Fruit fly (Drosophila melanogaster): Measurements from ENCODE around the gene beta-Spec.

beta-Spec gene

DNA sequence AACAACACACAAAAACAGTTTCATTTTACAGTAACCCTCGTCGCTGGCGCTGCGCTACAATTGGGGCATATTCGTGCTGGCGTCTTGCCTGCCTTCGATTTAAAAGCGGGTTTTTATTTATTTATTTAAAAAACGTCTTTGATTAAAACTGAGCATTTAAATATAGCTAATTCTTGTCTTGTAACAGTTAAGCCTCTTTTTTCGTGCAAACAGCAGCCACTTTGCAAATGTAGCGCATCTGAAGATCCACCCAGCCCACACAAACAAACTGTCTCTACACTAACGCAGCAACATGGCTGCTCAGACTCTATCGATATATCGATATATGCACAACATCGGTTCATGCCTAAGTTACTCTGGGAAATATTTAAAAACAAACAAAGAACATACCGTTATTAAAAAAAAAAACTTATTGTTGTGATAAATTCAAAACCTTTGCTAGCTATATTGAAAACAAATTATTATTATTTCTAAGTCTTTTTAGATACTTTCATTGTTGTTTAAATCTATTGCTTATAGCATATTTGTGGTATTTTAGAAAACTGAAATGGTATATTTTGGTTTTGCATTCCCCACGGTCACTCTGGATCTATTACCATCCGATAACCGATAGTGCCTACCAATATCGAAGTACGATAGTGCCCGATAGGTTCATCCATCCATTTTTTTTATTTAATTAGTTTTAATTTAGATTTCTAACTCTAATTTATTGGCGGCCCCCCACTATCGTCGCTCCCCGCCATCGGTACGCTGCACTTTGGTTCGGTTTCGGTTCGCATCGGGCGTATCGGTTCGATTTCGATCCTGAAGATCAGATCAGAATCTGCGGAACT is 45.8 kb downstream of the beta-Spec start, which contains the start of the genes CG8188 and par-6 (continued):
- TF ChIP-seq MESR4 (GFP tag; optimal IDR thresholded peaks at IDR 0.05) (peak; percentile 80), scrt (GFP tag; optimal IDR thresholded peaks at IDR 0.05) (peak; percentile 76), usp (GFP tag; optimal IDR thresholded peaks at IDR 0.05) (no peak), Atf3 (GFP tag; optimal IDR thresholded peaks at IDR 0.05) (peak; percentile 85), Elba2 (GFP tag; optimal IDR thresholded peaks at IDR 0.05) (peak; percentile 89), chm (GFP tag; IDR thresholded peaks at IDR 0.05) (peak; percentile 74), gsb-n (tag; optimal IDR thresholded peaks at IDR 0.05) (peak; percentile 75), sd (tag; optimal IDR thresholded peaks at IDR 0.05) (peak; percentile 41), CTCF (GFP tag; optimal IDR thresholded peaks at IDR 0.05) (peak; percentile 21), pros (GFP tag; optimal IDR thresholded peaks at IDR 0.05) (no peak), CG17186 (GFP tag; optimal IDR thresholded peaks at IDR 0.05) (peak; percentile 50), CG18619 (GFP tag; optimal IDR thresholded peaks at IDR 0.05) (peak; percentile 79), YL-1 (GFP tag; optimal IDR thresholded peaks at IDR 0.05) (peak; percentile 38), Dip3 (GFP tag; optimal IDR thresholded peaks at IDR 0.05) (peak; percentile 86), hb (GFP tag; IDR thresholded peaks at IDR 0.05; ENCODE audit: partially characterized antibody) (peak; percentile 62; the same call in 2 of the 3 replicates), CG4328 (GFP tag; optimal IDR thresholded peaks at IDR 0.05) (peak; percentile 80), CG7963 (GFP tag; IDR thresholded peaks at IDR 0.05; ENCODE audit: partially characterized antibody) (no peak), abd-A (tag; optimal IDR thresholded peaks at IDR 0.05) (no peak), dysf (GFP tag; IDR thresholded peaks at IDR 0.05) (peak; percentile 89), NfI (GFP tag; optimal IDR thresholded peaks at IDR 0.05) (peak; percentile 89), CG34224 (GFP tag; IDR thresholded peaks at IDR 0.05; ENCODE audit: partially characterized antibody) (peak; percentile 52), Xbp1 (GFP tag; optimal IDR thresholded peaks at IDR 0.05) (peak; percentile 93), corto (GFP tag; optimal IDR thresholded peaks at IDR 0.05) (no peak), wdn (GFP tag; IDR thresholded peaks at IDR 0.05) (peak; percentile 81), hkb (optimal IDR thresholded peaks at IDR 0.05) (peak; percentile 86), hkb (GFP tag; IDR thresholded peaks at IDR 0.05) (peak; percentile 86), CG14860 (GFP tag; IDR thresholded peaks at IDR 0.05; ENCODE audit: partially characterized antibody) (peak; percentile 60; the same call in 2 of the 3 replicates), CG8089 (GFP tag; optimal IDR thresholded peaks at IDR 0.05) (peak; percentile 86), CG15514 (GFP tag; optimal IDR thresholded peaks at IDR 0.05) (peak; percentile 74), CG2129 (GFP tag; IDR thresholded peaks at IDR 0.05; ENCODE audit: partially characterized antibody) (no peak; the same call in 1 of the 2 replicates), CG6689 (GFP tag; IDR thresholded peaks at IDR 0.05) (peak; percentile 90), HLH4C (GFP tag; IDR thresholded peaks at IDR 0.05; ENCODE audit: partially characterized antibody) (peak; percentile 67; the same call in 1 of the 3 replicates), CG14050 (GFP tag; IDR thresholded peaks at IDR 0.05) (peak; percentile 83), klu (GFP tag; IDR thresholded peaks at IDR 0.05) (peak; percentile 83), CG1603 (tag; optimal IDR thresholded peaks at IDR 0.05) (peak; percentile 70), PHDP (tag; optimal IDR thresholded peaks at IDR 0.05) (peak; percentile 84), sim (GFP tag; IDR thresholded peaks at IDR 0.05) (peak; percentile 83), bcd (GFP tag; optimal IDR thresholded peaks at IDR 0.05) (peak; percentile 79), CG7839 (tag; optimal IDR thresholded peaks at IDR 0.05) (peak; percentile 89), CG9797 (GFP tag; optimal IDR thresholded peaks at IDR 0.05) (peak; percentile 68), pho (GFP tag; optimal IDR thresholded peaks at IDR 0.05) (peak; percentile 85), tx (GFP tag; optimal IDR thresholded peaks at IDR 0.05) (peak; percentile 75), luna (GFP tag; optimal IDR thresholded peaks at IDR 0.05) (peak; percentile 49), aop (GFP tag; IDR thresholded peaks at IDR 0.05) (peak; percentile 4; the same call in 1 of the 2 replicates), salm (tag; optimal IDR thresholded peaks at IDR 0.05) (peak; percentile 55), CG4424 (GFP tag; optimal IDR thresholded peaks at IDR 0.05) (peak; percentile 87), CG30020 (tag; optimal IDR thresholded peaks at IDR 0.05) (peak; percentile 57), CG1832 (GFP tag; optimal IDR thresholded peaks at IDR 0.05) (no peak)
